Fruit fly (Drosophila melanogaster): Measurements from ENCODE around the gene CG15739.

DNA sequence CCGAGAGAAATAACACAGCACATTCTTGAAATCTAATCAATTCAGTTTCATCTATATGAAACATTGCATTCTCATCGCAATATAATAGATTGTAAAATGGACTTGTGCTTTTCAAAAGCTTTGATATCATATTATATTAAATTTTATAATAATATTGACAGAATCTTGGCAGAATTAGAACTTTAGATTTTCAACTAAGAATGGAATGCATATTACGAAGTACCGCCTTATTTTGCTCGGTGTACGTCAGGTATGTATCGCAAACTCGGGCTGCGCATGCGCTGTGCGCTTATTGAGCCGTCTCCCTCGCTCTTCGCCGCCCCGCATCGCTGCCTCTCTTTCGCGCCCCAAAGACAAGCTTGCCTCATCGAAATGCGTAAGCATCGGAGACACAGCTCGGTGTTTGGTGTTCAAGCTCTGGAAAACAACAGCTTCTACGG, 42.1 kb downstream of the CG15739 start:
- TF ChIP-seq CG8478 (optimal IDR thresholded peaks at IDR 0.05) (no peak), Dll (optimal IDR thresholded peaks at IDR 0.05) (no peak), psq (optimal IDR thresholded peaks at IDR 0.05) (no peak), pan (optimal IDR thresholded peaks at IDR 0.05) (no peak), EcR (GFP tag; optimal IDR thresholded peaks at IDR 0.05) (no peak), usp (GFP tag; optimal IDR thresholded peaks at IDR 0.05) (no peak)
